Worm (Caenorhabditis elegans) whole organism, L4 larva: ENCODE measurements around the gene gkow-1.
A peak's percentile ranks its signal among the peaks of the same experiment; 100 is the strongest.

Source experiments
- F37D6.2 ChIP-seq: sonication (generic microtip); optimal IDR thresholded peaks from 2 replicates; lab custom pipeline; 2016; ENCODE audit warnings: mild to moderate bottlenecking, missing genetic modification characterization, missing compliant biosample characterization
- R02D3.7 ChIP-seq: fragments of 150-350 bp; sonication (generic microtip); optimal IDR thresholded peaks from 3 replicates; lab custom pipeline; 2014; ENCODE audit warnings: missing biosample characterization, missing genetic modification characterization
- T20F7.1 ChIP-seq: fragments of 200-800 bp; sonication (Bioruptor generic); optimal IDR thresholded peaks from 2 replicates; lab custom pipeline; 2018; ENCODE audit warnings: mild to moderate bottlenecking, missing genetic modification characterization, missing compliant biosample characterization
- aha-1 ChIP-seq: fragments of 150-350 bp; peaks from one replicate; lab custom pipeline; 2014; ENCODE audit warnings: missing biosample characterization, missing genetic modification characterization
- arid-1 ChIP-seq: fragments of 200-800 bp; sonication (Bioruptor generic); conservative IDR thresholded peaks from 2 replicates; pipeline ENCODE4 v1.3.6; 2022; ENCODE audit warnings: missing genetic modification reagents, missing genetic modification characterization, missing compliant biosample characterization
- ceh-20 ChIP-seq: fragments of 200-800 bp; sonication (Bioruptor generic); IDR thresholded peaks from 2 replicates; pipeline ENCODE4 v1.3.6; 2022; ENCODE audit warnings: missing genetic modification reagents, missing genetic modification characterization, missing compliant biosample characterization
- ceh-28 ChIP-seq: fragments of 150-350 bp; optimal IDR thresholded peaks from 2 replicates; lab custom pipeline; 2014; ENCODE audit warnings: missing biosample characterization, missing genetic modification reagents, missing genetic modification characterization
- ceh-32 ChIP-seq: sonication (generic microtip); optimal IDR thresholded peaks from 2 replicates; lab custom pipeline; 2016; ENCODE audit warnings: mild to moderate bottlenecking, missing genetic modification characterization, missing compliant biosample characterization; ENCODE audit not compliant: poor library complexity
- cey-2 ChIP-seq: sonication (generic microtip); optimal IDR thresholded peaks from 3 replicates; lab custom pipeline; 2017; ENCODE audit warnings: missing genetic modification characterization, mild to moderate bottlenecking, missing compliant biosample characterization, antibody characterized with exemption, borderline replicate concordance; ENCODE audit not compliant: insufficient read depth
- ctbp-1 ChIP-seq: fragments of 200-800 bp; sonication (Bioruptor generic); IDR thresholded peaks from 2 replicates; pipeline ENCODE4 v1.3.6; 2022; ENCODE audit warnings: missing genetic modification reagents, missing genetic modification characterization, missing compliant biosample characterization
- daf-16 ChIP-seq, 3 experiments: sonication (generic microtip); optimal IDR thresholded peaks; 2 replicates each; lab custom pipeline; 2016 to 2017; ENCODE audit warnings: missing genetic modification characterization in 3 of 3, missing genetic modification reagents in 3 of 3, mild to moderate bottlenecking in 2 of 3, missing compliant biosample characterization in 2 of 3, missing biosample characterization in 1 of 3, moderate library complexity in 1 of 3
- dmd-6 ChIP-seq: fragments of 200-800 bp; sonication (Bioruptor generic); IDR thresholded peaks from 2 replicates; pipeline ENCODE4 v1.3.6; 2022; ENCODE audit warnings: missing genetic modification reagents, missing genetic modification characterization, missing compliant biosample characterization
- dve-1 ChIP-seq: sonication (generic microtip); optimal IDR thresholded peaks from 2 replicates; lab custom pipeline; 2017; ENCODE audit warnings: antibody characterized with exemption, mild to moderate bottlenecking, missing genetic modification characterization, missing compliant biosample characterization; ENCODE audit not compliant: insufficient read depth
- egl-43 ChIP-seq: fragments of 200-800 bp; sonication (Bioruptor generic); IDR thresholded peaks from 2 replicates; pipeline ENCODE4 v1.3.6; 2022; ENCODE audit warnings: missing genetic modification reagents, missing genetic modification characterization, missing compliant biosample characterization
- fkh-10 ChIP-seq: fragments of 150-350 bp; optimal IDR thresholded peaks from 2 replicates; lab custom pipeline; 2014; ENCODE audit warnings: missing biosample characterization, missing genetic modification reagents, missing genetic modification characterization
- hif-1 ChIP-seq, 2 experiments: sonication (generic microtip); optimal IDR thresholded peaks; 2 replicates each; lab custom pipeline; 2016 to 2017; ENCODE audit warnings: missing compliant biosample characterization in 2 of 2, missing genetic modification characterization in 2 of 2, missing genetic modification reagents in 2 of 2, missing genotype in 2 of 2, mild to moderate bottlenecking in 1 of 2
- hlh-11 ChIP-seq: fragments of 200-800 bp; sonication (Bioruptor generic); optimal IDR thresholded peaks from 2 replicates; lab custom pipeline; 2018; ENCODE audit warnings: mild to moderate bottlenecking, missing genetic modification characterization, missing compliant biosample characterization
- hlh-30 ChIP-seq: sonication (generic microtip); optimal IDR thresholded peaks from 2 replicates; lab custom pipeline; 2017; ENCODE audit warnings: antibody characterized with exemption, mild to moderate bottlenecking, missing genetic modification characterization, missing compliant biosample characterization; ENCODE audit not compliant: insufficient read depth
- hmg-1.1 ChIP-seq: fragments of 200-800 bp; sonication (Bioruptor generic); IDR thresholded peaks from 2 replicates; pipeline ENCODE4 v1.3.6; 2022; ENCODE audit warnings: missing genetic modification reagents, missing genetic modification characterization, missing compliant biosample characterization
- lin-1 ChIP-seq: fragments of 200-800 bp; sonication (Bioruptor generic); IDR thresholded peaks from 2 replicates; pipeline ENCODE4 v1.3.6; 2022; ENCODE audit warnings: missing genetic modification reagents, missing genetic modification characterization, missing compliant biosample characterization
- lin-13 ChIP-seq: fragments of 150-350 bp; optimal IDR thresholded peaks from 2 replicates; lab custom pipeline; 2014; ENCODE audit warnings: missing biosample characterization, missing genetic modification reagents, missing genetic modification characterization
- lin-39 ChIP-seq: fragments of 150-350 bp; optimal IDR thresholded peaks from 2 replicates; lab custom pipeline; 2014; ENCODE audit warnings: missing biosample characterization, missing genetic modification reagents, missing genetic modification characterization
- lsy-2 ChIP-seq, 2 experiments: fragments of 150-350 bp in 1 of 2; sonication (generic microtip) in 1 of 2; optimal IDR thresholded peaks; 2 replicates each; lab custom pipeline; 2014 to 2017; ENCODE audit warnings: missing biosample characterization in 2 of 2, missing genetic modification characterization in 2 of 2
- mdl-1 ChIP-seq, 2 experiments: fragments of 150-350 bp in 1 of 2; sonication (generic microtip) in 1 of 2; optimal IDR thresholded peaks; 2 replicates each; lab custom pipeline; 2014 to 2017; ENCODE audit warnings: missing biosample characterization in 2 of 2, missing genetic modification characterization in 2 of 2
- mep-1 ChIP-seq: fragments of 150-350 bp; sonication (generic microtip); optimal IDR thresholded peaks from 3 replicates; lab custom pipeline; 2014; ENCODE audit warnings: missing biosample characterization, missing genetic modification characterization
- mes-2 ChIP-seq: sonication (generic microtip); optimal IDR thresholded peaks from 2 replicates; lab custom pipeline; 2016; ENCODE audit warnings: missing genotype, mild to moderate bottlenecking, missing genetic modification characterization, missing compliant biosample characterization; ENCODE audit not compliant: poor library complexity, severe bottlenecking
- mxl-3 ChIP-seq: fragments of 200-800 bp; sonication (Bioruptor generic); optimal IDR thresholded peaks from 2 replicates; lab custom pipeline; 2018; ENCODE audit warnings: mild to moderate bottlenecking, missing genetic modification characterization, missing compliant biosample characterization
- nhr-10 ChIP-seq: fragments of 150-350 bp; optimal IDR thresholded peaks from 2 replicates; lab custom pipeline; 2014; ENCODE audit warnings: missing biosample characterization, missing genetic modification characterization
- nhr-11 ChIP-seq: fragments of 150-350 bp; optimal IDR thresholded peaks from 2 replicates; lab custom pipeline; 2014; ENCODE audit warnings: missing biosample characterization, missing genetic modification characterization
- nhr-25 ChIP-seq: sonication (generic microtip); optimal IDR thresholded peaks from 2 replicates; lab custom pipeline; 2017; ENCODE audit warnings: missing genetic modification characterization, mild to moderate bottlenecking, missing compliant biosample characterization, antibody characterized with exemption, moderate library complexity, borderline replicate concordance; ENCODE audit not compliant: insufficient read depth
- nhr-28 ChIP-seq: fragments of 150-350 bp; optimal IDR thresholded peaks from 2 replicates; lab custom pipeline; 2014; ENCODE audit warnings: missing biosample characterization, missing genetic modification characterization
- nhr-42 ChIP-seq: fragments of 200-800 bp; sonication (Bioruptor generic); IDR thresholded peaks from 2 replicates; pipeline ENCODE4 v1.3.6; 2022; ENCODE audit warnings: missing genetic modification characterization, missing compliant biosample characterization
- nhr-48 ChIP-seq: sonication (generic microtip); optimal IDR thresholded peaks from 2 replicates; lab custom pipeline; 2016; ENCODE audit warnings: mild to moderate bottlenecking, missing genetic modification characterization, missing compliant biosample characterization
- nhr-77 ChIP-seq: fragments of 150-350 bp; optimal IDR thresholded peaks from 2 replicates; lab custom pipeline; 2014; ENCODE audit warnings: missing biosample characterization, missing genetic modification characterization
- php-3 ChIP-seq: fragments of 200-800 bp; sonication (Bioruptor generic); IDR thresholded peaks from 2 replicates; pipeline ENCODE4 v1.3.6; 2022; ENCODE audit warnings: missing genetic modification reagents, missing genetic modification characterization, missing compliant biosample characterization
- pqm-1 ChIP-seq: sonication (generic microtip); optimal IDR thresholded peaks from 2 replicates; lab custom pipeline; 2017; ENCODE audit warnings: missing biosample characterization, missing genetic modification characterization
- rbr-2 ChIP-seq: sonication (generic microtip); optimal IDR thresholded peaks from 2 replicates; lab custom pipeline; 2016; ENCODE audit warnings: missing genotype, missing genetic modification characterization, missing compliant biosample characterization
- saeg-2 ChIP-seq: fragments of 200-800 bp; sonication (Bioruptor generic); IDR thresholded peaks from 2 replicates; pipeline ENCODE4 v1.3.6; 2022; ENCODE audit warnings: missing genetic modification reagents, missing genetic modification characterization, missing compliant biosample characterization
- set-16 ChIP-seq: fragments of 200-800 bp; sonication (Bioruptor generic); IDR thresholded peaks from 2 replicates; pipeline ENCODE4 v1.3.6; 2022; ENCODE audit warnings: missing genetic modification reagents, missing genetic modification characterization, missing compliant biosample characterization
- spr-3 ChIP-seq: fragments of 200-800 bp; sonication (Bioruptor generic); optimal IDR thresholded peaks from 2 replicates; lab custom pipeline; 2018; ENCODE audit warnings: mild to moderate bottlenecking, missing genetic modification characterization, missing compliant biosample characterization
- tra-1 ChIP-seq: fragments of 200-800 bp; sonication (Bioruptor generic); IDR thresholded peaks from 2 replicates; pipeline ENCODE4 v1.3.6; 2022; ENCODE audit warnings: missing genetic modification reagents, missing genetic modification characterization, missing compliant biosample characterization
- unc-62 ChIP-seq, 3 experiments: fragments of 150-350 bp in 1 of 3; sonication (generic microtip); optimal IDR thresholded peaks in 2 of 3; peaks in 1 of 3; 1 replicate in 1 of 3; 2 replicates in 2 of 3; lab custom pipeline; 2014 to 2017; ENCODE audit warnings: missing biosample characterization in 3 of 3, missing genetic modification characterization in 3 of 3, missing genetic modification reagents in 3 of 3, missing genotype in 1 of 3
- zfp-2 ChIP-seq: sonication (generic microtip); optimal IDR thresholded peaks from 2 replicates; lab custom pipeline; 2016; ENCODE audit warnings: mild to moderate bottlenecking, missing genetic modification characterization, missing compliant biosample characterization
- zip-11 ChIP-seq: fragments of 200-800 bp; sonication (Bioruptor generic); IDR thresholded peaks from 2 replicates; pipeline ENCODE4 v1.3.6; 2022; ENCODE audit warnings: missing genetic modification characterization, missing compliant biosample characterization

The gkow-1 gene

DNA sequence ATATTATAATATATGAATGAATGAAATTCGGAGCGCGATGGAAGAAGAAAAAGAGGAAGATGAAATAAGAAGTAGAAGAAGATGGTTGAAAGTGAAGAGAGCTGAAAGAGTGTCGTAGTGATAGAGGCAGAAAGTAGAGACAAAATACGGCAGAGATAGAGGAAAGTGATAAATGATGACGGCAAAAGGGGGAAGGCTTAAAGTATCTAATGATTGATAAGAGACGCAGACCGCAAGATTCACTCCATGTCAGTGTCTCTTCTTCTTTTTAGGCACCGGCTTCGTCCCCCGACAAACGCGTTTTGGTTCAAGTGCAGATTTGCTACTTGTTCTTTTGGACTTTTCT lies 15.6 kb upstream of the gkow-1 start:
- peak; percentile 18 to 51 for TF ChIP-seq lsy-2 (tag; optimal IDR thresholded peaks at IDR 0.05; lab: Kevin White, UChicago)
- TF ChIP-seq lin-1 (GFP tag; lab: Robert Waterston, UW): 0 out of 2 replicates have a peak, but pooled peaks have one; percentile 46
- peak; percentile 86 for TF ChIP-seq hlh-11 (tag; lab: Kevin White, UChicago)
- no peak for TF ChIP-seq F37D6.2 (tag; lab: Kevin White, UChicago)
- peak; percentile 52 for TF ChIP-seq mxl-3 (GFP tag; lab: Kevin White, UChicago)
- peak; percentile 96 for TF ChIP-seq nhr-28
- TF ChIP-seq T20F7.1 (GFP tag; lab: Kevin White, UChicago): peak; percentile 51
- TF ChIP-seq ceh-20: peak; percentile 86
- TF ChIP-seq R02D3.7 (tag; lab: Kevin White, UChicago): no peak
- TF ChIP-seq tra-1 (GFP tag; lab: Robert Waterston, UW): peak; percentile 47; the same call in 1 of the 2 replicates
- TF ChIP-seq php-3 (GFP tag; lab: Robert Waterston, UW): peak; percentile 66; the same call in 1 of the 2 replicates
- TF ChIP-seq nhr-11 (tag; lab: Kevin White, UChicago): peak; percentile 94
- TF ChIP-seq egl-43 (GFP tag; lab: Robert Waterston, UW): 0 out of 2 replicates have a peak, but pooled peaks have one; percentile 2
- TF ChIP-seq mep-1 (tag; lab: Kevin White, UChicago): peak; percentile 72
- no peak for TF ChIP-seq arid-1
- TF ChIP-seq hlh-30 (tag; lab: Kevin White, UChicago): peak; percentile 60
- peak; percentile 88 for TF ChIP-seq dve-1 (tag; lab: Kevin White, UChicago)
- TF ChIP-seq saeg-2 (GFP tag; lab: Robert Waterston, UW): 0 out of 2 replicates have a peak, but pooled peaks have one; percentile 28
- TF ChIP-seq spr-3: no peak
- no peak for TF ChIP-seq zfp-2 (tag; lab: Kevin White, UChicago)
- peak in 1 of 2 experiments; percentile 99 for TF ChIP-seq unc-62 (GFP tag; optimal IDR thresholded peaks at IDR 0.05 in 1 of 2; lab: Kevin White, UChicago)
- no peak for TF ChIP-seq unc-62 (tag; optimal IDR thresholded peaks at IDR 0.05; lab: Kevin White, UChicago)
- TF ChIP-seq lin-39 (tag; lab: Kevin White, UChicago): no peak
- no peak for TF ChIP-seq daf-16 (GFP tag; optimal IDR thresholded peaks at IDR 0.05; lab: Kevin White, UChicago)
- peak; percentile 52 for TF ChIP-seq daf-16 (tag; optimal IDR thresholded peaks at IDR 0.05; lab: Kevin White, UChicago)
- peak; percentile 67 for TF ChIP-seq nhr-10 (tag; lab: Kevin White, UChicago)
- no peak for TF ChIP-seq ceh-32 (tag; lab: Kevin White, UChicago)
- TF ChIP-seq hif-1 (tag; optimal IDR thresholded peaks at IDR 0.05; lab: Kevin White, UChicago): peak in 1 of 2 experiments; percentile 28
- TF ChIP-seq mes-2 (tag; lab: Kevin White, UChicago): peak; percentile 32
- peak; percentile 47 for TF ChIP-seq nhr-48 (tag; lab: Kevin White, UChicago)
- peak; percentile 79 for TF ChIP-seq dmd-6 (GFP tag; lab: Robert Waterston, UW)
- TF ChIP-seq pqm-1: peak; percentile 90
- TF ChIP-seq nhr-77: peak; percentile 82
- no peak for TF ChIP-seq nhr-42
- peak in 1 of 2 experiments; percentile 33 for TF ChIP-seq mdl-1 (tag; optimal IDR thresholded peaks at IDR 0.05; lab: Kevin White, UChicago)
- peak; percentile 17 for TF ChIP-seq cey-2
- TF ChIP-seq nhr-25 (tag; lab: Kevin White, UChicago): peak; percentile 93
- peak; percentile 32 for TF ChIP-seq lin-13
- TF ChIP-seq, all 104 proteins: peak for 28

ce11 chrIV:10344621-10345020 lies 13.3 kb upstream of the gkow-1 start:
- TF ChIP-seq hlh-11 (tag; lab: Kevin White, UChicago) (peak; percentile 15), set-16 (GFP tag; lab: Robert Waterston, UW) (peak; percentile 13; the same call in 1 of the 2 replicates), lsy-2 (tag; optimal IDR thresholded peaks at IDR 0.05; lab: Kevin White, UChicago) (peak in 1 of 2 experiments; percentile 24), ctbp-1 (GFP tag; lab: Robert Waterston, UW) (0 out of 2 replicates have a peak, but pooled peaks have one; percentile 61), mep-1 (tag; lab: Kevin White, UChicago) (peak; percentile 47), ceh-28 (peak; percentile 15), daf-16 (GFP tag; optimal IDR thresholded peaks at IDR 0.05; lab: Kevin White, UChicago) (peak in 1 of 2 experiments; percentile 24), daf-16 (tag; optimal IDR thresholded peaks at IDR 0.05; lab: Kevin White, UChicago) (no peak), hmg-1.1 (GFP tag; lab: Robert Waterston, UW) (peak; percentile 55), F37D6.2 (tag; lab: Kevin White, UChicago) (no peak), aha-1 (tag; lab: Kevin White, UChicago) (peak; percentile 29), zip-11 (GFP tag; lab: Robert Waterston, UW) (no peak), pqm-1 (no peak), rbr-2 (peak; percentile 55), fkh-10 (GFP tag; lab: Kevin White, UChicago) (peak; percentile 39), nhr-77 (no peak)
